Worm (Caenorhabditis elegans): Measurements from ENCODE around the gene fbxa-75.

fbxa-75 gene

DNA sequence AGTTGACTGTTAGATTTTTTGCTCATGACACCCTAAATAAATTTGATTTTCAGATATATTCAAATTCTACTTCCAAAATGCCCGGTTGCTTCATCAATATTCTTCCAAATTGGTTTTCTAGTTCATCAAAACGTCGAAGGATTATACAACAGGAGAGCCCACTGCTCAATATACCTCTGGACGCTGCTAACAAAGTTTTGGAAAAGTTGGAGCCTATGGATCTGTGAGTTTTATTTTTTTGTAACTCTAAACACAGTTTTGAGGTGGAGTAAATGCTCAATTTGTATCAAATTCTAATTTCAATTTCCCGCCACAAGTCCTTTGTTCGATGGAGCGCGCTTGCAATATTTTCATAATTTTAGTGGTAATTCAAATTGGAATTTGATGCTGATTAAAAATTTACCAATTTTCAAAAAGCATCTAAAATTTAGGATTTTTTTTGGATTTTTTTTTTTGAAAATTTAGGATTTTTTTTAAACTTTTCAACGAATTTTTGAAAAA is 39.5 kb downstream of the fbxa-75 start, which contains the start of gene fbxa-27:
TSS of gene fbxa-27 (plus strand) at position 51 of the 501 bp plus-strand sequence.
- TF ChIP-seq ztf-11 (tag; optimal IDR thresholded peaks at IDR 0.05): no peak
- no peak for TF ChIP-seq nhr-237 (tag; optimal IDR thresholded peaks at IDR 0.05)
- no peak for TF ChIP-seq ces-1 (GFP tag; optimal IDR thresholded peaks at IDR 0.05)
- no peak for TF ChIP-seq lsy-2 (tag; optimal IDR thresholded peaks at IDR 0.05)
- TF ChIP-seq ceh-43 (GFP tag; optimal IDR thresholded peaks at IDR 0.05): no peak

DNA sequence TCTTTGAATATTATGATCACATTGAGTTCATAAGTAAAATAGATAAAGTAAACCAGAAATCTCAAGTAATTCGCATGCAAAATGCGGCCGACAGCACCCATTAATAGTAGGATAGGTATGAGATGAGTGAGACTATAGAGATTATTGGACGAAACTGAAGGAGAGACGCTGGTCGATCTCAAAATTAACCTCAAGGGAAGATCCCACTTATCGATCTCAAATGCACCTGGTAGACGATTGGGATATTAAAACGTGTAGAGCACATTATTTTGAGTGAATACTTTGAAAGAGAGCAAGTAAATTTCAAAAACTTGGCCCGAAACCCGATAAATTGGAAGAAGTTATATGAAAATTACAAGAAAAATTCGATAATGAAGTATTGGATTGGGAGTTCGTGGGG is 42.2 kb downstream of the fbxa-75 start, which contains the start of gene Y82E9BL.6:
TSS of gene Y82E9BL.6 (minus strand) at position 101 of the 400 bp plus-strand sequence.
- TF ChIP-seq snpc-4 (tag; optimal IDR thresholded peaks at IDR 0.05): no peak
- TF ChIP-seq zip-8 (tag; optimal IDR thresholded peaks at IDR 0.05): no peak
- no peak for TF ChIP-seq bed-3 (GFP tag; optimal IDR thresholded peaks at IDR 0.05)
- TF ChIP-seq lin-13 (tag; optimal IDR thresholded peaks at IDR 0.05): no peak
- no peak for TF ChIP-seq hlh-1 (tag; optimal IDR thresholded peaks at IDR 0.05)
- no peak for TF ChIP-seq nhr-2 (tag; optimal IDR thresholded peaks at IDR 0.05)

DNA sequence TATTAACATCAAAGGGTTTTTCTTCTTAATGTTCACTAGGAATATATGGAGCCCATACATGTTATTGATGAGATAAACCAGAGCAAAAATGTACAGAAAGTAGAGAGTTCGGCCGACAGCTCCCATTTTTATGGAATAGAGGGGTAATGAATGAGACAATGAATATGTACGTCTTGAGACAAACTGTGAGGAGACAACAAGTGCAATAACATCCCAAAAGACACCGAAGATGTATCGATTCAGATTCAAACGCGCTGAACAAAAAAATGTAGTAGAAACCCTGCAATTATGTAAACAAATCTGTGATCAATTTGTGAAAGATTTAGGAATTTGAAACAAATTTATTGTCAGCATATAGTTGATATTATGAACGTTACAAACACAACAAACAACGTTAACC is 43.5 kb downstream of the fbxa-75 start:
- no peak for TF ChIP-seq sptf-1 (tag; optimal IDR thresholded peaks at IDR 0.05)
- TF ChIP-seq tbx-8 (GFP tag; optimal IDR thresholded peaks at IDR 0.05): no peak
- no peak for TF ChIP-seq nhr-12 (tag; optimal IDR thresholded peaks at IDR 0.05)
- TF ChIP-seq mab-5 (tag; optimal IDR thresholded peaks at IDR 0.05): no peak
- no peak for TF ChIP-seq lin-32 (GFP tag; optimal IDR thresholded peaks at IDR 0.05)
- TF ChIP-seq unc-120 (tag; optimal IDR thresholded peaks at IDR 0.05; ENCODE audit: poor library complexity, severe bottlenecking): no peak
- TF ChIP-seq nhr-28 (tag; optimal IDR thresholded peaks at IDR 0.05): no peak
- no peak for TF ChIP-seq flh-1 (GFP tag; optimal IDR thresholded peaks at IDR 0.05)
- TF ChIP-seq cnd-1 (tag; optimal IDR thresholded peaks at IDR 0.05): no peak
- no peak for TF ChIP-seq elt-3 (tag; optimal IDR thresholded peaks at IDR 0.05)
- no peak for TF ChIP-seq M03D4.4 (tag; optimal IDR thresholded peaks at IDR 0.05)
- no peak for TF ChIP-seq mls-2 (tag; optimal IDR thresholded peaks at IDR 0.05)
- no peak for TF ChIP-seq nhr-76 (tag; optimal IDR thresholded peaks at IDR 0.05)
- TF ChIP-seq nhr-237 (tag; optimal IDR thresholded peaks at IDR 0.05): no peak
- no peak for TF ChIP-seq elt-1 (tag; optimal IDR thresholded peaks at IDR 0.05; ENCODE audit: borderline replicate concordance, insufficient read depth)

DNA sequence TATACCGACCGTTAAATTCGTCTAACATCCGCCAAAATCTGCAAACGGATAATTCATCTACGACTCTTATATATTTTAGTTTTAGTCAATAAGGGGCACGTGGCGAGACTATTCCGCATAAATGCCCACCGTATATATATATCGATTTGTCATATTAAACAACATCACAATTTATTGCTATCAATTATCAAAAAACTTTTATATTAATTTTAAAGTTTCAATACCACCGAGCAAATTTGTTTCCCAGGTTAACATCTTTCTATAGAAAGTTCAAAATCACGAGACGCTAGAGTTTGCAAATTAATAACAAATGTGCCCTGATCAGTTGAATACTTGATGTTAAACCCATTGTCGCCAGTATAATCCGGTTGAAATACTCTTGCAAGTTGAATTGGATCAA is 44.0 kb downstream of the fbxa-75 start, which contains the start of gene Y82E9BL.5:
TSS of gene Y82E9BL.5 (minus strand) at position 101 of the 400 bp plus-strand sequence.
- TF ChIP-seq ceh-39 (tag; optimal IDR thresholded peaks at IDR 0.05) (no peak), elt-1 (tag; optimal IDR thresholded peaks at IDR 0.05; ENCODE audit: borderline replicate concordance, insufficient read depth) (no peak), lin-32 (GFP tag; optimal IDR thresholded peaks at IDR 0.05) (no peak), unc-62 (GFP tag; optimal IDR thresholded peaks at IDR 0.05) (no peak), lin-13 (tag; optimal IDR thresholded peaks at IDR 0.05) (no peak), sem-2 (GFP tag; optimal IDR thresholded peaks at IDR 0.05) (no peak), sptf-1 (tag; optimal IDR thresholded peaks at IDR 0.05) (no peak), nhr-237 (tag; optimal IDR thresholded peaks at IDR 0.05) (no peak), flh-1 (GFP tag; optimal IDR thresholded peaks at IDR 0.05) (no peak)

DNA sequence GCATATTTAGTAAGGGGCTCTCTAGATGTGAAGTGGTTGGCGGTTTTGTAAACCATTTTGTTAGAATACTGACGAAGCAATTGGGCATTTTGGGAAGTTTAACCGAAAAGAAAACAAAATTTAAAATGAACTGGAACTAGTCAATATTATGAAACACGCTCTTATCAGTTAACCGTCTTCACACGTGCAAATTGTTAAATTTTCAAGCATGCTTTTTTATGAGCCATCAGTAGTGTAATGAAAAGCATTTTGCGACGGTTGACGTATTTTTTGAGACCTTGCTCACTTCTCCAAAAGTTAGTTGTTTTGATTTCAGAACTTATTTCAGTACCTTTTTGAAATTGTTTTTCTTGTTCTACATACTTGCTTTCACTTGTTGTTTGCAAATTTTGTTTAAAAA is 45.8 kb downstream of the fbxa-75 start, which contains the start of gene fbxa-25:
TSS of gene fbxa-25 (minus strand) at position 138 of the 400 bp plus-strand sequence.
- TF ChIP-seq unc-62 (GFP tag; optimal IDR thresholded peaks at IDR 0.05): no peak
- TF ChIP-seq sem-2 (GFP tag; optimal IDR thresholded peaks at IDR 0.05): no peak
- no peak for TF ChIP-seq nhr-28 (tag; optimal IDR thresholded peaks at IDR 0.05)
- no peak for TF ChIP-seq nhr-2 (tag; optimal IDR thresholded peaks at IDR 0.05)
- no peak for TF ChIP-seq ztf-11 (tag; optimal IDR thresholded peaks at IDR 0.05)
- TF ChIP-seq flh-1 (GFP tag; optimal IDR thresholded peaks at IDR 0.05): no peak
- TF ChIP-seq tbx-8 (GFP tag; optimal IDR thresholded peaks at IDR 0.05): no peak
- no peak for TF ChIP-seq cnd-1 (tag; optimal IDR thresholded peaks at IDR 0.05)
- no peak for TF ChIP-seq nhr-237 (tag; optimal IDR thresholded peaks at IDR 0.05)
- TF ChIP-seq ceh-39 (tag; optimal IDR thresholded peaks at IDR 0.05): no peak
- no peak for TF ChIP-seq lin-32 (GFP tag; optimal IDR thresholded peaks at IDR 0.05)
- no peak for TF ChIP-seq ces-1 (GFP tag; optimal IDR thresholded peaks at IDR 0.05)
- no peak for TF ChIP-seq elt-1 (tag; optimal IDR thresholded peaks at IDR 0.05; ENCODE audit: borderline replicate concordance, insufficient read depth)

DNA sequence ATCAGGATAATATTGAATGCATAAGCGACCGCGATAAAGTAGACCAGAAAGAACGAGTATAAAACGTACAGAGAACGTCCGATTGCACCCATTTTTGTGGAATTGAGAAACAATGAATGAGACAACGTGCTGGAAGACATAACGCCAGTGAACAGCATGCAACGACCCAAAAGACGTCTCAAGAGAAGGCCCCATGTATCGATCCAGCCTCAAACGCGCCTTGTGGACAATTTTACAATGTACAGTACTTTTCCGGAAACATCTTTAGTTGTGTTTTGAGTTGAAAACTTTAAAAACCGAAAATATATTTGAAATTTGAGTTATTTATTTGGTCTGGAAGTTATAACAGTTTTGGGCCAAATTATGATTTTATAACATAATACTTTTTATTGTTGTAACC is 47.2 kb downstream of the fbxa-75 start, which contains the start of gene Y82E9BL.3:
TSS of gene Y82E9BL.3 (minus strand) at position 101 of the 400 bp plus-strand sequence.
- TF ChIP-seq nhr-12 (tag; optimal IDR thresholded peaks at IDR 0.05): no peak
- no peak for TF ChIP-seq elt-1 (tag; optimal IDR thresholded peaks at IDR 0.05; ENCODE audit: borderline replicate concordance, insufficient read depth)
- no peak for TF ChIP-seq unc-39 (tag; optimal IDR thresholded peaks at IDR 0.05)
- no peak for TF ChIP-seq ztf-11 (tag; optimal IDR thresholded peaks at IDR 0.05)
- no peak for TF ChIP-seq ces-1 (GFP tag; optimal IDR thresholded peaks at IDR 0.05)
- TF ChIP-seq elt-3 (tag; optimal IDR thresholded peaks at IDR 0.05): no peak
- no peak for TF ChIP-seq mls-2 (tag; optimal IDR thresholded peaks at IDR 0.05)
- TF ChIP-seq ceh-39 (tag; optimal IDR thresholded peaks at IDR 0.05): no peak

Data from whole organism, mixed stage, embryonic.